Fruit fly (Drosophila melanogaster) whole organism, wandering third instar larva: ENCODE results near the gene ebd2.

ENCODE experiments used
- CG9705 ChIP-seq: fragments of 200-800 bp; sonication (Bioruptor generic); optimal IDR thresholded peaks from 2 replicates; lab custom pipeline; 2018; ENCODE audit warnings: missing biosample characterization, mild to moderate bottlenecking, missing genetic modification characterization
- CrebA ChIP-seq: fragments of 200-800 bp; sonication (Bioruptor generic); optimal IDR thresholded peaks from 2 replicates; lab custom pipeline; 2016; ENCODE audit warnings: missing biosample characterization, mild to moderate bottlenecking, missing genetic modification characterization, borderline replicate concordance
- Dfd ChIP-seq: fragments of >200 bp; optimal IDR thresholded peaks from 2 replicates; lab custom pipeline; 2017; ENCODE audit warnings: missing biosample characterization, missing genetic modification characterization
- Myc ChIP-seq: fragments of >200 bp; optimal IDR thresholded peaks from 2 replicates; lab custom pipeline; 2017
- OdsH ChIP-seq: fragments of 200-800 bp; sonication (Bioruptor generic); optimal IDR thresholded peaks from 2 replicates; lab custom pipeline; 2016; ENCODE audit warnings: missing biosample characterization, mild to moderate bottlenecking, missing genetic modification characterization
- Sp1 ChIP-seq: fragments of 200-800 bp; sonication (Bioruptor generic); optimal IDR thresholded peaks from 3 replicates; lab custom pipeline; 2019; ENCODE audit warnings: missing biosample characterization, mild to moderate bottlenecking, missing genetic modification characterization, moderate library complexity
- br ChIP-seq: fragments of 200-800 bp; sonication (Bioruptor generic); optimal IDR thresholded peaks from 2 replicates; lab custom pipeline; 2016; ENCODE audit warnings: missing biosample characterization, missing genetic modification characterization
- dmrt93B ChIP-seq: fragments of 200-800 bp; sonication (Bioruptor generic); optimal IDR thresholded peaks from 2 replicates; lab custom pipeline; 2018; ENCODE audit warnings: missing biosample characterization, mild to moderate bottlenecking, missing genetic modification characterization
- dsf ChIP-seq: sonication (Bioruptor generic); optimal IDR thresholded peaks from 2 replicates; lab custom pipeline; 2016; ENCODE audit warnings: missing biosample characterization, missing genetic modification characterization, borderline replicate concordance
- jim ChIP-seq: fragments of 175-275, 200-325 bp; sonication (Bioruptor generic); optimal IDR thresholded peaks from 2 replicates; lab custom pipeline; 2016; ENCODE audit warnings: missing biosample characterization, mild to moderate bottlenecking, missing genetic modification characterization
- psq ChIP-seq: fragments of 200-800 bp; sonication (Bioruptor generic); optimal IDR thresholded peaks from 3 replicates; lab custom pipeline; 2017; ENCODE audit warnings: missing biosample characterization, mild to moderate bottlenecking, missing genetic modification characterization, moderate library complexity

DNA sequence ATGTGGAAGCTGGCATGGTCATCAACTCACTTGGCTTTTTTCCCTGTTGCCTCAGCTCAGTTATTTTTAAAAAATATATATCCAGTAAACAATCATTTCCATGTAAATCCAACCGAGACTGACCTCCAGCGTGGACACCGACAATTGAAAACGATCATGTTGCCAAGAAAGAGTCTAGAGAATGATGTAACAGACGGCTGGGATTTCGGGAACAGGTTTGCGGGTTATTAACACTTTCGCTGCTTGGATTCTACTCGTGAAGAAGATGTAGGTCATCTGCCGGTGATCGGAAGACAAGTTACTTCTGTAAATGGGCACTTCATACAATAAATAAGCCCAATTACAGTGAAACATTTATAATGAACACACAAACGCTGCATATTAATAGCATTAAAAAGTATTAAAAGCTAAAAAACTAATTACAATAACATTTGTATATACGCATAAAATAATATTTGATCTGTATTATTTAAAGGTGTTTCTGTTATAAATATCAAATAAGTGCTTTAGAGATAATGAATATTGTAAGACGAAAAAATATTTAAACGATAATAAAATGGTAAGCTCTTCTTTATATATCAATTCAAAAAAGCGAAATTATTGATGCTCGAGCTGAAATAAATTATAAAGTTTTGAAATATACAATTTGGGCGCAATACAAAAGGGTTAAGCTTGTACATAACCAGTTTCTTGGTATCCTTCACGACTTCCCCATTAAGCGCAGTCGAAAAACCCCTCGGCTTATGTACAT, 47.2 kb downstream of the ebd2 start:
- no peak for TF ChIP-seq Dfd (GFP tag; lab: Kevin White, UChicago)
- TF ChIP-seq CrebA (GFP tag; lab: Kevin White, UChicago) = no peak
- TF ChIP-seq dmrt93B (GFP tag; lab: Kevin White, UChicago) = no peak
- no peak for TF ChIP-seq CG9705 (GFP tag; lab: Kevin White, UChicago)
- no peak for TF ChIP-seq OdsH (GFP tag; lab: Kevin White, UChicago)
- TF ChIP-seq br = no peak
- TF ChIP-seq jim = no peak
- no peak for TF ChIP-seq Myc
- no peak for TF ChIP-seq dsf (GFP tag; lab: Kevin White, UChicago)
- no peak for TF ChIP-seq psq
- no peak for TF ChIP-seq Sp1 (GFP tag; lab: Kevin White, UChicago)
